Worm (Caenorhabditis elegans) whole organism, L2 larva: Measurements from ENCODE around the gene T04C4.3.

Experiments
- Y55F3AM.14 ChIP-seq: fragments of 200-800 bp; sonication (Bioruptor generic); optimal IDR thresholded peaks from 2 replicates; lab custom pipeline; 2018; ENCODE audit warnings: mild to moderate bottlenecking, missing genetic modification characterization, missing compliant biosample characterization
- ZK546.5 ChIP-seq: sonication (generic microtip); optimal IDR thresholded peaks from 2 replicates; lab custom pipeline; 2017; ENCODE audit warnings: missing biosample characterization, missing genetic modification characterization
- alr-1 ChIP-seq: fragments of 150-350 bp; optimal IDR thresholded peaks from 2 replicates; lab custom pipeline; 2014; ENCODE audit warnings: missing biosample characterization, missing genetic modification characterization
- aly-2 ChIP-seq: fragments of 150-350 bp; optimal IDR thresholded peaks from 2 replicates; lab custom pipeline; 2014; ENCODE audit warnings: missing biosample characterization, missing genetic modification characterization
- blmp-1 ChIP-seq: sonication (generic microtip); optimal IDR thresholded peaks from 2 replicates; lab custom pipeline; 2017; ENCODE audit warnings: missing genetic modification characterization, mild to moderate bottlenecking, missing compliant biosample characterization, antibody characterized with exemption, moderate library complexity; ENCODE audit not compliant: insufficient read depth
- ceh-16 ChIP-seq: fragments of 150-350 bp; optimal IDR thresholded peaks from 2 replicates; lab custom pipeline; 2014; ENCODE audit warnings: missing biosample characterization, missing genetic modification characterization
- ceh-82 ChIP-seq: fragments of 150-350 bp; optimal IDR thresholded peaks from 2 replicates; lab custom pipeline; 2014; ENCODE audit warnings: missing biosample characterization, missing genetic modification characterization
- crh-2 ChIP-seq: sonication (generic microtip); optimal IDR thresholded peaks from 2 replicates; lab custom pipeline; 2017; ENCODE audit warnings: missing biosample characterization, missing genetic modification characterization
- dmd-4 ChIP-seq: sonication (generic microtip); optimal IDR thresholded peaks from 2 replicates; lab custom pipeline; 2017; ENCODE audit warnings: missing biosample characterization, missing genetic modification characterization
- egl-27 ChIP-seq: sonication (generic microtip); optimal IDR thresholded peaks from 3 replicates; lab custom pipeline; 2017; ENCODE audit warnings: missing biosample characterization, missing genetic modification reagents, missing genetic modification characterization
- elt-1 ChIP-seq: fragments of 150-350 bp; optimal IDR thresholded peaks from 2 replicates; lab custom pipeline; 2014; ENCODE audit warnings: missing biosample characterization, missing genetic modification characterization
- elt-3 ChIP-seq: sonication (generic microtip); optimal IDR thresholded peaks from 2 replicates; lab custom pipeline; 2017; ENCODE audit warnings: missing biosample characterization, missing genetic modification characterization
- fos-1 ChIP-seq: fragments of 150-350 bp; optimal IDR thresholded peaks from 2 replicates; lab custom pipeline; 2014; ENCODE audit warnings: missing biosample characterization, missing genetic modification characterization
- gmeb-1 ChIP-seq: fragments of 150-350 bp; optimal IDR thresholded peaks from 2 replicates; lab custom pipeline; 2014; ENCODE audit warnings: missing biosample characterization, missing genetic modification characterization
- lin-11 ChIP-seq: fragments of 150-350 bp; sonication (generic microtip); optimal IDR thresholded peaks from 2 replicates; lab custom pipeline; 2014; ENCODE audit warnings: missing biosample characterization, missing genetic modification characterization, inconsistent platforms, mixed read lengths
- lin-13 ChIP-seq: fragments of 150-350 bp; optimal IDR thresholded peaks from 2 replicates; lab custom pipeline; 2014; ENCODE audit warnings: missing biosample characterization, missing genetic modification reagents, missing genetic modification characterization
- lin-39 ChIP-seq: fragments of 150-350 bp; optimal IDR thresholded peaks from 2 replicates; lab custom pipeline; 2014; ENCODE audit warnings: missing biosample characterization, missing genetic modification reagents, missing genetic modification characterization
- lsy-2 ChIP-seq, 2 experiments: fragments of 150-350 bp in 1 of 2; sonication (generic microtip) in 1 of 2; optimal IDR thresholded peaks; 2 replicates each; lab custom pipeline; 2014 to 2017; ENCODE audit warnings: missing biosample characterization in 2 of 2, missing genetic modification characterization in 2 of 2
- mdl-1 ChIP-seq, 2 experiments: fragments of 150-350 bp in 1 of 2; sonication (generic microtip) in 1 of 2; optimal IDR thresholded peaks; 2 replicates each; lab custom pipeline; 2017; ENCODE audit warnings: missing biosample characterization in 2 of 2, missing genetic modification characterization in 2 of 2
- nhr-10 ChIP-seq: sonication (generic microtip); optimal IDR thresholded peaks from 2 replicates; lab custom pipeline; 2017; ENCODE audit warnings: missing biosample characterization, missing genetic modification characterization
- nhr-129 ChIP-seq: fragments of 150-350 bp; optimal IDR thresholded peaks from 2 replicates; lab custom pipeline; 2014; ENCODE audit warnings: missing biosample characterization, missing genetic modification characterization
- nhr-21 ChIP-seq: fragments of 150-350 bp; optimal IDR thresholded peaks from 2 replicates; lab custom pipeline; 2014; ENCODE audit warnings: missing biosample characterization, missing genetic modification characterization
- nhr-23 ChIP-seq: fragments of 150-350 bp; optimal IDR thresholded peaks from 2 replicates; lab custom pipeline; 2014; ENCODE audit warnings: missing biosample characterization, missing genetic modification reagents, missing genetic modification characterization
- nhr-237 ChIP-seq: fragments of 150-350 bp; optimal IDR thresholded peaks from 2 replicates; lab custom pipeline; 2014; ENCODE audit warnings: missing biosample characterization, missing genetic modification characterization
- nhr-25 ChIP-seq: fragments of 150-350 bp; sonication (generic microtip); optimal IDR thresholded peaks from 3 replicates; lab custom pipeline; 2014; ENCODE audit warnings: missing biosample characterization, missing genetic modification characterization
- nhr-6 ChIP-seq: fragments of 150-350 bp; optimal IDR thresholded peaks from 2 replicates; lab custom pipeline; 2014; ENCODE audit warnings: missing biosample characterization, missing genetic modification characterization
- nhr-77 ChIP-seq: fragments of 150-350 bp; optimal IDR thresholded peaks from 2 replicates; lab custom pipeline; 2014; ENCODE audit warnings: missing biosample characterization, missing genetic modification characterization
- skn-1 ChIP-seq: sonication (generic microtip); optimal IDR thresholded peaks from 2 replicates; lab custom pipeline; 2017; ENCODE audit warnings: missing biosample characterization, missing genetic modification characterization
- sma-3 ChIP-seq: sonication (generic microtip); optimal IDR thresholded peaks from 2 replicates; lab custom pipeline; 2016; ENCODE audit warnings: missing genetic modification reagents, missing genetic modification characterization, missing compliant biosample characterization
- sma-9 ChIP-seq, 2 experiments: fragments of 150-350 bp in 1 of 2; sonication (generic microtip) in 1 of 2; optimal IDR thresholded peaks; 2 replicates each; lab custom pipeline; 2014 to 2016; ENCODE audit warnings: missing genetic modification characterization in 2 of 2, mild to moderate bottlenecking in 1 of 2, missing biosample characterization in 1 of 2, missing compliant biosample characterization in 1 of 2, missing genetic modification reagents in 1 of 2, moderate library complexity in 1 of 2
- unc-55 ChIP-seq: fragments of 150-350 bp; sonication (generic microtip); optimal IDR thresholded peaks from 3 replicates; lab custom pipeline; 2014; ENCODE audit warnings: missing biosample characterization, missing genetic modification reagents, missing genetic modification characterization
- unc-62 ChIP-seq: fragments of 150-350 bp; optimal IDR thresholded peaks from 2 replicates; lab custom pipeline; 2014; ENCODE audit warnings: missing biosample characterization, missing genetic modification reagents, missing genetic modification characterization
- ztf-1 ChIP-seq: fragments of 200-800 bp; sonication (Bioruptor generic); conservative IDR thresholded peaks from 2 replicates; pipeline ENCODE4 v1.3.6; 2022; ENCODE audit warnings: missing genetic modification characterization, missing compliant biosample characterization
- ztf-11 ChIP-seq: sonication (generic microtip); optimal IDR thresholded peaks from 2 replicates; lab custom pipeline; 2017; ENCODE audit warnings: missing biosample characterization, missing genetic modification characterization

T04C4.3 gene

ce11 chrIV:2236654-2237613, 20.3 kb upstream of the T04C4.3 start:
- no peak for TF ChIP-seq nhr-23 (tag; lab: Kevin White, UChicago)
- no peak for TF ChIP-seq ztf-1 (GFP tag; lab: Robert Waterston, UW)
- TF ChIP-seq alr-1 (tag; lab: Kevin White, UChicago) = no peak
- TF ChIP-seq ZK546.5 = no peak
- no peak for TF ChIP-seq aly-2
- TF ChIP-seq skn-1 (tag; lab: Kevin White, UChicago) = no peak
- TF ChIP-seq dmd-4 (tag; lab: Kevin White, UChicago) = no peak
- TF ChIP-seq lin-39 (tag; lab: Kevin White, UChicago) = no peak
- TF ChIP-seq nhr-10 (tag; lab: Kevin White, UChicago) = no peak
- no peak for TF ChIP-seq egl-27 (tag; lab: Kevin White, UChicago)
- TF ChIP-seq elt-1 = no peak
- TF ChIP-seq elt-3 = no peak
- no peak for TF ChIP-seq sma-3 (GFP tag; lab: Kevin White, UChicago)
- no peak for TF ChIP-seq lsy-2 (tag; optimal IDR thresholded peaks at IDR 0.05; lab: Kevin White, UChicago)
- no peak for TF ChIP-seq nhr-25

ce11 chrIV:2235983-2236382, 19.3 kb upstream of the T04C4.3 start:
- no peak for TF ChIP-seq dmd-4 (tag; lab: Kevin White, UChicago)
- TF ChIP-seq ceh-16 (tag; lab: Kevin White, UChicago) = no peak
- TF ChIP-seq ztf-1 (GFP tag; lab: Robert Waterston, UW) = no peak

- TF ChIP-seq sma-9 (GFP tag; optimal IDR thresholded peaks at IDR 0.05; lab: Kevin White, UChicago) (no peak), sma-9 (tag; optimal IDR thresholded peaks at IDR 0.05; lab: Kevin White, UChicago) (no peak), ztf-11 (tag; lab: Kevin White, UChicago) (no peak), crh-2 (tag; lab: Kevin White, UChicago) (no peak), elt-1 (no peak), nhr-237 (tag; lab: Kevin White, UChicago) (no peak), nhr-21 (tag; lab: Kevin White, UChicago) (no peak), gmeb-1 (no peak), unc-55 (GFP tag; lab: Kevin White, UChicago) (no peak), blmp-1 (tag; lab: Kevin White, UChicago) (no peak), nhr-129 (tag; lab: Kevin White, UChicago) (no peak), nhr-77 (no peak), skn-1 (tag; lab: Kevin White, UChicago) (no peak), Y55F3AM.14 (GFP tag; lab: Kevin White, UChicago) (no peak), ztf-1 (GFP tag; lab: Robert Waterston, UW) (no peak), alr-1 (tag; lab: Kevin White, UChicago) (no peak)
- TF ChIP-seq, all 48 proteins: peak for 0
These were observed 12.0 kb upstream of the T04C4.3 start for ce11 chrIV:2228678-2229077.

- TF ChIP-seq ceh-82 (tag; lab: Kevin White, UChicago) (no peak), nhr-6 (tag; lab: Kevin White, UChicago) (no peak), mdl-1 (tag; optimal IDR thresholded peaks at IDR 0.05; lab: Kevin White, UChicago) (no peak), lin-13 (GFP tag; lab: Kevin White, UChicago) (no peak), ztf-1 (GFP tag; lab: Robert Waterston, UW) (no peak), nhr-237 (tag; lab: Kevin White, UChicago) (no peak), ZK546.5 (no peak), nhr-21 (tag; lab: Kevin White, UChicago) (no peak), unc-62 (GFP tag; lab: Kevin White, UChicago) (no peak), elt-3 (no peak), fos-1 (tag; lab: Kevin White, UChicago) (no peak), dmd-4 (tag; lab: Kevin White, UChicago) (no peak), lin-11 (no peak)
These were observed 7.0 kb upstream of the T04C4.3 start for ce11 chrIV:2223685-2224084.
